Worm (Caenorhabditis elegans): Measurements from ENCODE around the gene Y82E9BL.19.

DNA sequence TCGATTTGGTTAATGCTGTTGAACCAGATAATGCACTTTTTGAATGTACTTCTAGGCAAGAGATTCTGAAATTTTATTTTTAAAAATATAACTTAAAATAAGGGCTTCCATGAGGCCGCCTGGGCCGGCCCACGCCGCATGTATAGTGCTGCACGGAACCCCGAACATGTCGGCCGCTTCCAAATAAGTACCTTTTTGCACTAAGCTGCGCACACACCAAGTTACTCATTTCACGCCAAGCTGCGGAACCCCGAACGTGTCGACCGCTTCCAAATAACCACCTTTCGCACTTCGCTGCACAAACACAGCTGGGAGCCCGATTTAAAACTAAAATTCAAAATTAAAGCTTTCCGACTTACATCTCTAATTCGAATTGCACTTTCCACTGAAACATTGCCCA lies 20.4 kb upstream of the Y82E9BL.19 start:
- no peak for TF ChIP-seq W03F9.2 (tag; optimal IDR thresholded peaks at IDR 0.05)
- no peak for TF ChIP-seq dao-5 (tag; optimal IDR thresholded peaks at IDR 0.05)
- TF ChIP-seq him-1 (tag; optimal IDR thresholded peaks at IDR 0.05) = no peak
